Fruit fly (Drosophila melanogaster): ENCODE measurements around the gene jumu.

The jumu gene

dm6 chr3R:10388128-10389026, 38.4 kb downstream of the jumu start, which contains the start of gene cwo (continued):
- TF ChIP-seq CG2678 (tag; optimal IDR thresholded peaks at IDR 0.05) (peak; percentile 39), aop (GFP tag; IDR thresholded peaks at IDR 0.05) (no peak), ftz-f1 (GFP tag; optimal IDR thresholded peaks at IDR 0.05) (peak; percentile 4), CG4730 (GFP tag; IDR thresholded peaks at IDR 0.05) (no peak), crc (GFP tag; optimal IDR thresholded peaks at IDR 0.05) (no peak), prd (optimal IDR thresholded peaks at IDR 0.05) (no peak), prd (GFP tag; IDR thresholded peaks at IDR 0.05) (no peak), lola (GFP tag; optimal IDR thresholded peaks at IDR 0.05) (peak in 1 of 3 experiments; percentile 13), Trl (optimal IDR thresholded peaks at IDR 0.05) (peak; percentile 38 to 52), Trl (GFP tag; optimal IDR thresholded peaks at IDR 0.05) (peak; percentile 8), zfh2 (GFP tag; optimal IDR thresholded peaks at IDR 0.05) (no peak), Fer1 (GFP tag; optimal IDR thresholded peaks at IDR 0.05) (peak; percentile 55), CG10565 (GFP tag; optimal IDR thresholded peaks at IDR 0.05) (no peak), sens (GFP tag) (peak; percentile 88), CG13424 (tag; optimal IDR thresholded peaks at IDR 0.05) (peak; percentile 19), Sox102F (GFP tag; optimal IDR thresholded peaks at IDR 0.05) (no peak), CrebB (tag; optimal IDR thresholded peaks at IDR 0.05) (peak; percentile 24), HLHmδ (GFP tag; optimal IDR thresholded peaks at IDR 0.05) (peak; percentile 78), wek (GFP tag; optimal IDR thresholded peaks at IDR 0.05) (peak; percentile 56), kay (GFP tag; optimal IDR thresholded peaks at IDR 0.05) (peak; percentile 9), CG15514 (GFP tag; optimal IDR thresholded peaks at IDR 0.05) (peak; percentile 25), CG30431 (GFP tag; optimal IDR thresholded peaks at IDR 0.05) (no peak), CG2889 (GFP tag; IDR thresholded peaks at IDR 0.05) (no peak), CG8478 (optimal IDR thresholded peaks at IDR 0.05) (no peak), Dad (GFP tag; optimal IDR thresholded peaks at IDR 0.05) (no peak), cg (GFP tag; optimal IDR thresholded peaks at IDR 0.05) (peak; percentile 58), CG16779 (GFP tag; IDR thresholded peaks at IDR 0.05) (no peak), croc (GFP tag; conservative IDR thresholded peaks at IDR 0.05) (no peak), rib (GFP tag; IDR thresholded peaks at IDR 0.05) (no peak), Six4 (GFP tag; optimal IDR thresholded peaks at IDR 0.05) (no peak), Stat92E (GFP tag; optimal IDR thresholded peaks at IDR 0.05) (peak in 1 of 3 experiments; percentile 44), CHES-1-like (GFP tag; optimal IDR thresholded peaks at IDR 0.05) (peak; percentile 60), CG15479 (GFP tag; optimal IDR thresholded peaks at IDR 0.05) (peak; percentile 12), CG10431 (GFP tag; optimal IDR thresholded peaks at IDR 0.05) (peak; percentile 45), Abd-B (GFP tag; optimal IDR thresholded peaks at IDR 0.05) (no peak), CG31365 (tag; optimal IDR thresholded peaks at IDR 0.05) (peak; percentile 40), H15 (GFP tag; IDR thresholded peaks at IDR 0.05) (no peak), D19A (tag; optimal IDR thresholded peaks at IDR 0.05) (peak; percentile 89), gcm (GFP tag; optimal IDR thresholded peaks at IDR 0.05) (no peak), CG8281 (tag; optimal IDR thresholded peaks at IDR 0.05) (no peak), odd (GFP tag; optimal IDR thresholded peaks at IDR 0.05) (peak; percentile 35), CG12299 (tag; optimal IDR thresholded peaks at IDR 0.05) (peak; percentile 0), gcm2 (GFP tag; optimal IDR thresholded peaks at IDR 0.05) (no peak), Jarid2 (GFP tag; optimal IDR thresholded peaks at IDR 0.05) (peak; percentile 80), CG12155 (GFP tag; optimal IDR thresholded peaks at IDR 0.05) (peak; percentile 14), CG6254 (GFP tag; optimal IDR thresholded peaks at IDR 0.05) (peak; percentile 56), CG3163 (GFP tag; optimal IDR thresholded peaks at IDR 0.05) (peak; percentile 28), NfI (GFP tag; optimal IDR thresholded peaks at IDR 0.05) (peak; percentile 6), caup (GFP tag; optimal IDR thresholded peaks at IDR 0.05; ENCODE audit: severe bottlenecking) (peak; percentile 24)
